Worm (Caenorhabditis elegans): ENCODE measurements around the gene C06H5.8.

- TF ChIP-seq skn-1 (tag; optimal IDR thresholded peaks at IDR 0.05) (no peak), snpc-4 (tag; optimal IDR thresholded peaks at IDR 0.05) (no peak)
These were observed 26.6 kb downstream of the C06H5.8 start for ce11 chrV:17945460-17945859.
